Worm (Caenorhabditis elegans) whole organism, L2 larva: Measurements from ENCODE around the gene trh-1.

Experiments
- ZK546.5 ChIP-seq: sonication (generic microtip); optimal IDR thresholded peaks from 2 replicates; lab custom pipeline; 2017; ENCODE audit warnings: missing biosample characterization, missing genetic modification characterization
- elt-3 ChIP-seq: sonication (generic microtip); optimal IDR thresholded peaks from 2 replicates; lab custom pipeline; 2017; ENCODE audit warnings: missing biosample characterization, missing genetic modification characterization
- mab-5 ChIP-seq: fragments of 150-350 bp; optimal IDR thresholded peaks from 2 replicates; lab custom pipeline; 2014; ENCODE audit warnings: missing biosample characterization, missing genetic modification characterization

DNA sequence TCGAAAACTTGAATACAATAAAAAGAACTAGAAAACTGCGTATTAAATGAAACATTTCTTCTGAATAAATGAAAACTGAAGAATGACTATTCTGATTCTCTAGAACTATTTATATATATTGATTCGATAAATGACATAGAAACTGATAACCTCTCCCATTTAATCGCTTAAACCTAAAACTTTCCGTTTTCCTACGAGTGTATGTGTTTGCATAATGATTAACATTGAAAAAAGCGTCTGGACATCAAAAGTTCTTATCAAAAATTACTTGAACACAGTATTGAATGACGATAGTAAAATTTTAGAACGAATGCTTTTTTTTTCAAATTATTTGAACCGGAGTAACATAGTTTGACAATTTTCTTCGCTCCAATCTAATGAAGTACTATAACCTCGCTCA is 26.2 kb upstream of the trh-1 start, which contains the start of gene C49C3.9:
- no peak for TF ChIP-seq mab-5 (tag; lab: Kevin White, UChicago)
- TF ChIP-seq ZK546.5 (tag; lab: Kevin White, UChicago) = no peak
- TF ChIP-seq elt-3 (tag; lab: Kevin White, UChicago) = no peak
